Worm (Caenorhabditis elegans): Measurements from ENCODE around the gene egl-27.

The egl-27 gene

DNA sequence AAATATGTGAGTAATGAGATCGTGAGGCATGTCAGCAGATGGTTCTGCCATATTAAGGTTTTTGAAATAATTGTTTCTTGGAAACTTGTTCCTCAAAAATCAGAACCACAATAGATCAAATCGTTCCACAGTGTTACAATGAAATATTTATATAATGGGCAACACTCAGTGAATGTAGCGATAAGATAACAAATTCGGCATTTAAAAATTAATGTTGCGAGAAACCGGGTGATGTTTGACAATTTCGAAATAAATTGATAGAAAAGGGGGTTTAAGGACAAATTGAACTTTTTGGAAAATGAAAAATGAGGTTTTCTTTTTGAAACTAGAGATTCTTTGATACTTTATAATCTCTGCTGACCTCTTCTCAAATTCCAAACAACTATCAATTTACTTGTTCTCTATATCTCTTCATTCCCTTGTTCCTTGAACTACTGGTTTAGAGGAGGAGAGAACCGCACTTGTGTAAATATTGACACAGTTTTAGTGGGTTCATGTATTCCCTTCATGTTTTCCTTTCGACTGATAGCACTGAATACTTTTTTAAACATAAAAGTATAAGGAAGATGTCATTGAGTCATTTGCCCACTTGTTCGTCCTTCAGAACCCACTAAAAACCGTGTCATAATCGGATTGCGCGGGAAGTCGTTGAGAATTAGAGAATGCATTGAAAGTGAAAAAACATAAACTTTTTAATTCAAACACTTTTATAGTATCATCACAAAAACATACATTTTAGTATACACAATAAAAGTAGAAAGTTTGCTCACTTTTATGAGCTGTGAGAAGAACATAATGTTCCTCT lies 2.2 kb downstream of the egl-27 start:
- no peak for TF ChIP-seq unc-62 (GFP tag; optimal IDR thresholded peaks at IDR 0.05)

DNA sequence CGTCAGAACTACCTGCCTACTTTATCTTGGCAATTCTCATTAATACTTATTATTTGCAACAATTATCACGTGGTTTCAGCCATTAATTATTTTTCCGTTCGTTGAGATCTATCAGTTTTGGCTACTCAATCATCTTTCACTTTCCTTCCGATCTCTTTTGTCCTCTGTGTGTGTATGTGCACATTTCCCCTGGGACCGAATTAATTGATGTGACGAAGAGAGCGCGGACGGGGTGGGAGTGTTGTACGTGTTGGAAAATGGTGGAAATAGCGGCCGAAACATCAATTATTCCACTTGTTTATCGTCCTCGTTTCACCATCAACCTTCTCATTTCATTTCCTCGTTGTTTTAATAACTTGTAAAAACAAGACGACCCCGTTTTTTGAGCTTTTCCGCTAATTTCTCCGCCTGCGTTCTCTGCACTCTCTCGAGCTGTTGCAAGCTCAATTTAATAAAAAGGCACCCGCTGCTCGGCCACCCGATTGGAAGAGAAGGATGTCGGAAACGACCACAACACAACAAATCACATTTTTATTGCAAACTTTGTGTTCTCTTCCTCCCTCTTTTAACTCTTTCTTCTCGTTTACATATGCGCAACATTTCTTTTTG lies 3.6 kb downstream of the egl-27 start:
- TF ChIP-seq unc-62 (GFP tag; optimal IDR thresholded peaks at IDR 0.05): no peak

DNA sequence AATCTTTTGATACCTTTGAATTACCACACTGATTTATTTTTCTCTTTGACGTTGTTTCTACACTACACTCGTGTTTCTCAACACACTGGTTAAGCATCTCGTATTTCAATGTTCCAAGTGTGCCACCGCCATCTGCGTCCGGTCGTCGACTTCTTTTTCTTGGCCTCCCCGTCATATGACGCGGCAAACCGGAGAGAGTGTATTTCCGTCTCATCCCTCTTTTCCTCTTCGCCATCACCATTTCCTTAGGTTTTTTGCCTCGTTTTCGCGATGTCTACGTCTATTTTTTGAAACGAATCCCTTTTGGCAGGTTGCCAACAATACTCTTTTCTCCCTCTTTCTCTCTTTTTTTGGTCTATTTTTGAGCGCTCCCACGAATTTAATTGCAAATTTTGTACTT lies 4.2 kb downstream of the egl-27 start:
- no peak for TF ChIP-seq unc-62 (GFP tag; optimal IDR thresholded peaks at IDR 0.05)

DNA sequence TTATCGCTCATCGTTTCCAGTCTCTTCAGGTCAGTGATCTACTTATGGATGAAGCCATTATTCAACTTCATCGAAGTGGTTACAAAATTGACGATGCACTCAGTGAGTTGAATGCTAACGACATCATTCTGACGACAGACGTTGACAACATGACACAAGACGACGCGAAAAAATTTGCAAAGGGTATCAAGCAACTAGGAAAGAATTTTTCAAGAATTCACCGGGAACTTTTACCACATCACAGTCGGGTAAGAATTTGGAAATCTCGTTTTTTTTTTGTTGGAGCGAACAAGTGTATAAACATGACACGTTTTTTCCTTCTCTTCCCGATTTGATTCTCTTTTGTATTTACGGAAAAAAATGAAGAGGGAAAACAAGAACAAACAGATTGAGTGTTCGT lies 5.9 kb downstream of the egl-27 start:
- TF ChIP-seq unc-62 (GFP tag; optimal IDR thresholded peaks at IDR 0.05): no peak

DNA sequence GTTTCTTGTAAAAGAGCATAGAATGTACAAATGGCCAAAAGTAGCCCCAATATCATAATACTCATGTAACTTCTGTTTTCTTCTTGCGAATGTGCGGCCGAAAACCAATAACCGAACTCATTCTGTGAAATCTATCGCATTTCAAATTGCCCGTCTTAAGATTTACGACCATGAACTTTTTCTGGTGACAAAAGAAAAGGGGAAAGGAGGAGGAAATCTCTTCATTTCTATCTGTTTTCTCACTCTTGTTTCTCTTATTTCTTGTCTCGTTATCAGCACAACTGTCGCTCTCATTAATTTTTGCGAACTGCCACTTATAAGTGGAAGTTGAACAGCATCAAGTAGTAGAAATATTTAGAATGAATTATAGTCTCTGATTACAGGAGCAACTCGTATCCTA lies 6.3 kb downstream of the egl-27 start:
- TF ChIP-seq unc-62 (GFP tag; optimal IDR thresholded peaks at IDR 0.05): no peak

DNA sequence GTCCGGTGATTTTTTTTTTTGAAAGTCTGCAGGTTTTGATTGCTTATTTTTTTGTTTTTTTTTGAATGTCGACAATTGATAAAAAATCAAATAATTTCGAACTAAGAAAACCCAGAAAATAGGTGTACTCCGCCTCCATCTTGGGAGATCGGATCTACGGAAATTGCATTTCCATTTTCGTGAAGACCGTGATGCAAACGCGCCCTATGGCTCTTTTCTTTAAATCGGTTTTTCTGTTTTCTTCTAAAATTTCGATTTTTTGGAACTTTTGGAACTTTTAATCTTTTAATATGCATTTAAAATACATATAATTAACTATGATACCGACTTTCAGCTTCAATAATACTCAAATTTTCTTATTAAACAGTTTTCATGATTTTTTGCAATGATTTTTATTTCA lies 7.2 kb downstream of the egl-27 start:
- no peak for TF ChIP-seq unc-62 (GFP tag; optimal IDR thresholded peaks at IDR 0.05)

DNA sequence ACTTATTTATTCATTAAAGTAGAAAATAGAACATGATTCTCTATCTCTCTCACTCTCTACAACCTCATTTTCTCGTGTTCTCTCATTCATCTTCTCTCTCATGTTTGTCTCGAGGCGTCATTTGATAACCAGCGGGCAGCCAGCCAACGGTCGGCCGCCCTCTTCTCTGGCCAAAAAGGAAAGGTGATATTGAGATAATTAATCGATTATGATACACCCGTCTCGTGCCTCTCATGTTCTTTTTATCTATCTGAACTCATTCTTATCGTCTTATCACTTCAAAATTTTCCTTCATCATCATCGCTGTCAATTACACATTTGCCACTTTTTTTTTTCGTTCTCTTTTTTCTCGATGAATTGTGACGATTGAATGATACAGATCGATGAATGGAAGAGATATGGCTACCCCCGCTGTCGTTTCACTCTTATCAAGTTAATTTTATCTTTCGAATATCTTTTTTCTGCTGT lies 7.9 kb downstream of the egl-27 start:
- no peak for TF ChIP-seq unc-62 (GFP tag; optimal IDR thresholded peaks at IDR 0.05)

DNA sequence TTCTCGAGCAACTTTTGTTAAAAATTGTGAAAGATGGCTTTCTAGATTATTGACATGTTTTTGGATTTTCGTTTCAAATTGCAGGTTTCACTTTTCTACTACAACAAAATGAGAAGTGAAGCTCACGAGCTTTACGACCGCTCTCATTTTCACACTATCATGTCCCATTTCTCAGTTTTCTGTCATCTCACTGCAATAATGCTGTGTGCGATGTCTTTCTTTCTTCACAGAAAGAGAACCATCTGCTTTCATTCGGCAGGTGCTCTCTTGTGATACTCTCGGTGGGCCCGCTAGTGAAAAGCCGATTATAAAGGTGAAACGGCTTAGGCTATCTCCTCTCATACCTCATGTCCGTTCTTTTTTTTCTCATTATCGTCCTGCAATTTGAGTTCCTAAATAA lies 8.4 kb downstream of the egl-27 start:
- TF ChIP-seq unc-62 (GFP tag; optimal IDR thresholded peaks at IDR 0.05): no peak

DNA sequence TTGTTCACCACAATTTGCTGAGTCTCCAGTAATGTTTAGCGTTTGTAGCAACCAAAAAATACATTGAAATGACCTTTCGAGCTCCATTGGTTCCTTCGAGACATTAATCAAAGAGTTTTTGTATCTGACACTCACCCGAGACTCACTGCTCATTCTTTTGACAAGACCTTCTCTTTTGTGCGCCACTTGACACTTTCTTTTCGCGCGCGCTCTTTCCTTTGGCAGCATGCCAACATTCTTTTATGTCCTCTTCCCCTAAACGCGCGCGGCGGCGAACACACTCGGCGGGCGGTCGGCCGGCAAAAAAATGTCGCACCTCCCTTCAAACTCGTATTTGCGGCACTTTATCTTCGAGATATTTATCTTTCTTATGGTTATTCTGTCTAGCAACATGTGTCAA lies 8.9 kb downstream of the egl-27 start:
- TF ChIP-seq unc-62 (GFP tag; optimal IDR thresholded peaks at IDR 0.05): no peak

DNA sequence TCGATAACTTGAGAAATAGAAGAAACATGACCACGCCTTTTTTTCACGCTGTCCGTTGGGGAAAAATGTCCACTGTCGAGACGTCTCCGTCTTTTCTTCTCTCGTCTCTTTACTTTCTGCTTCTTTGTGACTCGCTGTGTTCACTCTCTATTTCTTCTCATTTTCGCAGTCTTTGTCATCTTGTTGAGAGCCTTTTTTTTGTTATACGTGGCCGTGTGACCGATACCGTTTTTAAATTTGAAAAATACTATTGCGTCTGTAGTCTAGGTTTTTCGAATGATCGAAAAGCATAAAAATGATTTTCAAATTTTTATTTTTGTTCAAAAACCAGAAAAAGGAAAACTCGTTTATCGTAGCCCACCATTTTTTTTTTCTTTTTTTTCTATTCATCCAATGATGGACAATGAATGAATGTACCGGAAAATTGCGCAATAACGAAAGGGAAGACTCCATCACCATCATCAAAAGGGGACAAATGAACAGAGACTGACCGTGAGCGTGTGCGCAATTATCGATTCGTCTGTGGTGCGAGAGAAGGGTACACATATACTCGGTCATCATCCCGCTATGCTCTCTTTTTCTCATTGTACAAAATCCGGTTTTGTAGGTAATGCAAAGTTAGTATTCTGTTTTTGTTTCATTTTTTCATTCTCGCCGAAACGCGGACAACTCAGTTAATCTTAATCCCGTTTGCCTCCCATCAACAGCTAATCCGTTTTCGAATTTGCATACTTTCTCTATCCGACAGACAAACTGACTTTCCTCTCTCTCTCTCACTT lies 9.6 kb downstream of the egl-27 start:
- no peak for TF ChIP-seq unc-62 (GFP tag; optimal IDR thresholded peaks at IDR 0.05)

DNA sequence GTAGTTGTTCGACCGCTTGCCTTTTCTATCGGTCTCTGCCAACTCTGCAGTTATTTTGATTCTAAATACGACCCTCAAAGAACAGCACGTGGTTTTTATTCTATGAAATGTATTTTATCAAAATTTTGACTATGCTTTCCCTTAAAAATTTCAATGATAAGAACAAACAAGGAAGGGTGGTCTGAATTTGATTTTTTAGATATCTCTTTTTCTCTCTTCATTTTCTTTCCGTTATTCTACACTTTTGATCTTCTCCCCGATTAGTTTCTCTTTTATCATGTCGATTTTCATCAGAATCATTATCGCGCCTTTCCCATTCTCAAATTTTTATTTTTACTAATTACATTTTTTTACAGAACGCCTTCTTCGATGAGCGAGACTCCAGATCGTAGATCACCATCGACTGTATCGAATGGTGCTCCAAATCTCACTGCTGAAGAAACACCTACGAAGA lies 10.2 kb downstream of the egl-27 start:
- TF ChIP-seq unc-62 (GFP tag; optimal IDR thresholded peaks at IDR 0.05): no peak

DNA sequence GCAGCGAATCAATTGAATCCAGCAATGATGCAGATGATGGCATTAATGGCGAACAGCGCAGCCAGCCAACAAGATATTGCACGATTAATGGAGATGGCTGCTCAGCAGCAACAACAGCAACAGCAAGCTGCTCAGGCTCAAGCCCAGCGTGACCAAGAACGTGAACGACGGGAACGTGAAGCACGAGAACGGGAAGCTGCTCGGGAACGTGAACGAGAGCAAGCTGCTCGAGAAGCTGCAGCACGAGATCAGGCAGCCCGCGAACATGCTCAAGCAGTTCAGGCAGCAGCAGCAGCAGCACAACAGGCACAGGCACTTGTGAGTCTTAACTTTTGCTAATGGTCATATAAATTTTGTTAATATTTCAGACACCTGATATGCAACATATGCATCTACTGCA lies 11.9 kb downstream of the egl-27 start:
- TF ChIP-seq unc-62 (GFP tag; optimal IDR thresholded peaks at IDR 0.05): no peak

DNA sequence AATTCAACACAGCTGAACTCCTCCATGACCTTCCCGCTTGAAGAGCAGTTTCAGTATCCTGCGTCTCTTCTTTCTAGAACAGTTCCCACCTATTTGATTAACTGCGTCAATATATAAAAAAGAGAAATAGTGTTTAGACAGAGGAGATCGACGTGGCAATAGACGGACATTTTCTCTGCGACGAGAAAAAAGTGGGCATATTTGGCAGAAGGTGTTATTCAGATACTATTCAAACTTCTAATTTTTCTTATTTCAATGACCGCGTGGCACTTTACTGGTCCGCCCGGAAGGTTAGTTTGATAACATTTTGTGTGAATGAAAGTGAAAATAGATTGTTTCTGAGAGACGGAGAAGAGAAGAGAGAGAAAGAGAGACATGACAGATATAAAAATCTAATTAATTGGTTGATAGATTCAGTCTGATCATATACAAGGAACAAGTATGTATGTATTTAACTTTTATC lies 13.1 kb downstream of the egl-27 start, which contains the start of gene tbc-6:
Gene tbc-6 (plus strand): TSS at position 208 of the 463 bp plus-strand sequence.
- TF ChIP-seq unc-62 (GFP tag; optimal IDR thresholded peaks at IDR 0.05): no peak

DNA sequence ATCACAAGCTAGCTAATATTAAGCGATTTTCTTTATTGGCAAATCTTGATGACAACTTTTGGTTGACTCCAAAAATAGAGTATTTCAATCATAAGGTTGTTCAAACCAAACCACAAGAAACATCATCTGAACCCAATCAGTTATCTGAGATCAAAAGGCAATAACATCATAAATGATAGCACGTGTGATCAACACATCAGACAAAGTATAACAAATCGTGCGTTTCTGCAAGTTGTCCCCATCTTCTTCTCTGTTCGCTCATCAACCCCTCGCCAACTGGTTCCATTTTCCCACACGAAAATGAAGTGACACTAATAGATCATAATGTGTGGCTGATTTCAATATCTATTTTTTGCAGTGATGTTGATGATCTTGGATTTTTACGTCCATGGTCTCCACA lies 14.5 kb downstream of the egl-27 start:
- TF ChIP-seq unc-62 (GFP tag; optimal IDR thresholded peaks at IDR 0.05): no peak

DNA sequence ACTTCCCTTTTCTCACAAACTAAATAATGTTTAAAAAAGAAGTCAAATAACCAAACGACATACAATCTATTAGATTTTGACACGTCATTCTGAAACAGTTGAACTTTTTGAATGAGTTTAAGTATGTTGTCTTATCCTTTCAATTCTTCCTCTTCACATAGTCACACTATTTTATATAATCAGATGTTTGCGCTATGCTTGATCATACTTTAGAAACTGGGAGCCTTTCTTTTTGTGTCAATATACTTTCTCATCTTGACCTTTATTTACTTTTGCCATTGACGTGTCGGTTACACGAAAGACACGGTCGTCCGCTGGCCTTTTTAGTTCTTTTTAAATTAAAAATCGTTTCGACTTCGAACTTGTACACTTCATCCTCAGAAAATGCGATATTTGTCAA lies 17.1 kb downstream of the egl-27 start, which contains the start of gene C04A2.15:
Gene C04A2.15 (plus strand): TSS at position 299 of the 400 bp plus-strand sequence.
- TF ChIP-seq unc-62 (GFP tag; optimal IDR thresholded peaks at IDR 0.05): no peak

DNA sequence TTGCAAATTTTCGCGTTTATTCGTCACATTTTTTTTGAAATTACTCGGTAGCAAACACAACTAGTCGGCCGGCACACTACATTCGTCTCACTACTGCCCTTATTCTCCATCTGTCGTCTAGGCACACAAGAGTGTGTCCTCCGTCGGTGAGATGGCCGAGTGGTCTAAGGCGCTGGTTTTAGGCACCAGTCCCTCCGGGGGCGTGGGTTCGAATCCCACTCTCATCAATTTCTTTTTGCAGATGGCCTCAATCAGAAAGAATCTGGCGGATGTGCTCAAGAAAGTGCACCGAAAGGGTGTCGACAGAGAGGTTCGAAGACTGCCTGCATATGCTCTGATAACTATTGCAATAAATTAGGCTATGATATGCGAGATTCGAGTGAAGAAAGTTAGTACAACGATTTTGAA lies 18.3 kb downstream of the egl-27 start:
- no peak for TF ChIP-seq unc-62 (GFP tag; optimal IDR thresholded peaks at IDR 0.05)
